In genomic region chrII:8137379-8137778, ce11 we compare ENCODE assay signal across 1 worm cellular context.
TF ChIP-seq lines count a peak whose summit lies in the region.

No protein-coding gene starts in this region.

TF ChIP-seq in whole organism, L1 larva, 84 proteins besides CTCF, POLR2A, EP300 and RAD21 (continued from another document):
- peak; percentile 47 to 70 (median 65) for TF ChIP-seq dpl-1 (GFP tag; optimal IDR thresholded peaks at IDR 0.05; lab: Kevin White, UChicago)
- no peak for TF ChIP-seq C04F5.9 (tag; optimal IDR thresholded peaks at IDR 0.05; lab: Kevin White, UChicago)
- TF ChIP-seq nhr-19 (GFP tag; conservative IDR thresholded peaks at IDR 0.05; lab: Robert Waterston, UW) = no peak
- peak; percentile 24 for TF ChIP-seq nhr-20 (tag; optimal IDR thresholded peaks at IDR 0.05; lab: Kevin White, UChicago)
- no peak for TF ChIP-seq ceh-82 (tag; optimal IDR thresholded peaks at IDR 0.05; lab: Kevin White, UChicago)
- no peak for TF ChIP-seq egl-27 (tag; optimal IDR thresholded peaks at IDR 0.05; lab: Kevin White, UChicago)
- TF ChIP-seq lsy-2 (tag; optimal IDR thresholded peaks at IDR 0.05; lab: Kevin White, UChicago) = peak; percentile 15 to 88
- peak; percentile 34 for TF ChIP-seq lin-13 (GFP tag; optimal IDR thresholded peaks at IDR 0.05; lab: Kevin White, UChicago)
- TF ChIP-seq snpc-4 (tag; optimal IDR thresholded peaks at IDR 0.05; lab: Kevin White, UChicago) = no peak
- peak; percentile 54 for TF ChIP-seq lir-3 (tag; optimal IDR thresholded peaks at IDR 0.05; lab: Kevin White, UChicago; ENCODE audit: poor library complexity)
- TF ChIP-seq nhr-77 (tag; optimal IDR thresholded peaks at IDR 0.05; lab: Kevin White, UChicago) = peak; percentile 37
- peak; percentile 68 for TF ChIP-seq nhr-85 (tag; lab: Kevin White, UChicago)
- peak; percentile 23 for TF ChIP-seq nhr-47 (tag; optimal IDR thresholded peaks at IDR 0.05; lab: Kevin White, UChicago)
- TF ChIP-seq elt-3 (tag; optimal IDR thresholded peaks at IDR 0.05; lab: Kevin White, UChicago) = no peak
